Worm (Caenorhabditis elegans) whole organism, mixed stage, embryonic: ENCODE measurements around the gene igcm-3.

Experiments
- M03D4.4 ChIP-seq: sonication (generic microtip); optimal IDR thresholded peaks from 2 replicates; lab custom pipeline; 2017; ENCODE audit warnings: mild to moderate bottlenecking, missing genetic modification characterization, missing compliant biosample characterization
- blmp-1 ChIP-seq: fragments of 150-350 bp; optimal IDR thresholded peaks from 2 replicates; lab custom pipeline; 2014; ENCODE audit warnings: missing biosample characterization, missing genetic modification characterization
- ceh-39 ChIP-seq: fragments of 150-350 bp; optimal IDR thresholded peaks from 2 replicates; lab custom pipeline; 2014; ENCODE audit warnings: missing biosample characterization, missing genetic modification characterization
- ceh-83 ChIP-seq: fragments of 200-800 bp; sonication (Bioruptor generic); optimal IDR thresholded peaks from 2 replicates; lab custom pipeline; 2018; ENCODE audit warnings: mild to moderate bottlenecking, missing genetic modification characterization, missing compliant biosample characterization
- ces-1 ChIP-seq: fragments of 150-350 bp; optimal IDR thresholded peaks from 2 replicates; lab custom pipeline; 2014; ENCODE audit warnings: missing biosample characterization, missing genetic modification reagents, missing genetic modification characterization
- cnd-1 ChIP-seq: fragments of 200-800 bp; sonication (Bioruptor generic); optimal IDR thresholded peaks from 2 replicates; lab custom pipeline; 2018; ENCODE audit warnings: mild to moderate bottlenecking, missing genetic modification characterization, missing compliant biosample characterization
- drap-1 ChIP-seq: fragments of 200-800 bp; sonication (Bioruptor generic); optimal IDR thresholded peaks from 3 replicates; lab custom pipeline; 2018; ENCODE audit warnings: mild to moderate bottlenecking, missing genetic modification characterization, missing compliant biosample characterization
- elt-1 ChIP-seq: sonication (generic microtip); optimal IDR thresholded peaks from 2 replicates; lab custom pipeline; 2017; ENCODE audit warnings: missing genetic modification characterization, mild to moderate bottlenecking, missing compliant biosample characterization, antibody characterized with exemption, moderate library complexity, borderline replicate concordance; ENCODE audit not compliant: insufficient read depth
- elt-3 ChIP-seq: fragments of 150-350 bp; optimal IDR thresholded peaks from 2 replicates; lab custom pipeline; 2014; ENCODE audit warnings: missing biosample characterization, missing genetic modification characterization
- flh-1 ChIP-seq: fragments of 200-800 bp; sonication (Bioruptor generic); optimal IDR thresholded peaks from 2 replicates; lab custom pipeline; 2018; ENCODE audit warnings: mild to moderate bottlenecking, missing genetic modification characterization, moderate library complexity, missing compliant biosample characterization
- ham-2 ChIP-seq: fragments of 200-800 bp; sonication (Bioruptor generic); optimal IDR thresholded peaks from 2 replicates; lab custom pipeline; 2018; ENCODE audit warnings: mild to moderate bottlenecking, missing genetic modification characterization, missing compliant biosample characterization
- lsy-2 ChIP-seq: fragments of 150-350 bp; optimal IDR thresholded peaks from 2 replicates; lab custom pipeline; 2014; ENCODE audit warnings: missing biosample characterization, missing genetic modification characterization
- mab-5 ChIP-seq: fragments of 150-350 bp; optimal IDR thresholded peaks from 2 replicates; lab custom pipeline; 2014; ENCODE audit warnings: missing biosample characterization, missing genetic modification characterization
- mep-1 ChIP-seq: fragments of 150-350 bp; optimal IDR thresholded peaks from 2 replicates; lab custom pipeline; 2017; ENCODE audit warnings: missing biosample characterization, missing genetic modification reagents, missing genetic modification characterization, inconsistent platforms
- mls-2 ChIP-seq: sonication (generic microtip); optimal IDR thresholded peaks from 2 replicates; lab custom pipeline; 2016; ENCODE audit warnings: mild to moderate bottlenecking, missing genetic modification characterization, moderate library complexity, missing compliant biosample characterization
- nhr-2 ChIP-seq: fragments of 150-350 bp; optimal IDR thresholded peaks from 2 replicates; lab custom pipeline; 2014; ENCODE audit warnings: missing biosample characterization, missing genetic modification characterization
- nhr-237 ChIP-seq: fragments of 150-350 bp; optimal IDR thresholded peaks from 2 replicates; lab custom pipeline; 2014; ENCODE audit warnings: missing biosample characterization, missing genetic modification characterization
- nhr-28 ChIP-seq: fragments of 150-350 bp; optimal IDR thresholded peaks from 2 replicates; lab custom pipeline; 2014; ENCODE audit warnings: missing biosample characterization, missing genetic modification characterization
- nhr-76 ChIP-seq: sonication (generic microtip); optimal IDR thresholded peaks from 2 replicates; lab custom pipeline; 2017; ENCODE audit warnings: missing biosample characterization, missing genetic modification characterization
- pha-4 ChIP-seq: fragments of 150-350 bp; optimal IDR thresholded peaks from 2 replicates; lab custom pipeline; 2018; ENCODE audit warnings: missing biosample characterization, missing genetic modification reagents, missing genetic modification characterization
- snpc-4 ChIP-seq: fragments of 150-350 bp; optimal IDR thresholded peaks from 2 replicates; lab custom pipeline; 2014; ENCODE audit warnings: missing biosample characterization, missing genetic modification characterization
- sptf-1 ChIP-seq: sonication (generic microtip); optimal IDR thresholded peaks from 2 replicates; lab custom pipeline; 2017; ENCODE audit warnings: mild to moderate bottlenecking, missing genetic modification characterization, moderate library complexity, missing compliant biosample characterization
- tbx-8 ChIP-seq: fragments of 200-800 bp; sonication (Bioruptor generic); optimal IDR thresholded peaks from 2 replicates; lab custom pipeline; 2018; ENCODE audit warnings: mild to moderate bottlenecking, missing genetic modification characterization, moderate library complexity, missing compliant biosample characterization
- unc-120 ChIP-seq: sonication (generic microtip); optimal IDR thresholded peaks from 2 replicates; lab custom pipeline; 2017; ENCODE audit warnings: missing genetic modification characterization, missing compliant biosample characterization; ENCODE audit not compliant: poor library complexity, severe bottlenecking
- unc-39 ChIP-seq: fragments of 150-350 bp; optimal IDR thresholded peaks from 2 replicates; lab custom pipeline; 2014; ENCODE audit warnings: missing biosample characterization, missing genetic modification characterization
- unc-62 ChIP-seq: fragments of 150-350 bp; optimal IDR thresholded peaks from 2 replicates; lab custom pipeline; 2014; ENCODE audit warnings: missing biosample characterization, missing genetic modification reagents, missing genetic modification characterization
- zip-8 ChIP-seq: fragments of 150-350 bp; optimal IDR thresholded peaks from 2 replicates; lab custom pipeline; 2014; ENCODE audit warnings: missing biosample characterization, missing genetic modification characterization

The igcm-3 gene

ce11 chrX:2698197-2698800 is 7.4 kb downstream of the igcm-3 start:
- no peak for TF ChIP-seq nhr-28 (tag; lab: Kevin White, UChicago)
- TF ChIP-seq cnd-1 (tag; lab: Kevin White, UChicago): no peak
- TF ChIP-seq nhr-2: no peak
- no peak for TF ChIP-seq zip-8 (tag; lab: Kevin White, UChicago)
- TF ChIP-seq M03D4.4 (tag; lab: Kevin White, UChicago): no peak
- no peak for TF ChIP-seq ceh-39
- TF ChIP-seq lsy-2 (tag; lab: Kevin White, UChicago): no peak
- no peak for TF ChIP-seq blmp-1 (tag; lab: Kevin White, UChicago)
- TF ChIP-seq ceh-83: no peak
- no peak for TF ChIP-seq pha-4 (tag; lab: Kevin White, UChicago)
- no peak for TF ChIP-seq flh-1 (GFP tag; lab: Kevin White, UChicago)
- no peak for TF ChIP-seq nhr-76 (tag; lab: Kevin White, UChicago)
- TF ChIP-seq ham-2 (GFP tag; lab: Kevin White, UChicago): no peak
- TF ChIP-seq drap-1 (GFP tag; lab: Kevin White, UChicago): no peak
- TF ChIP-seq nhr-237: no peak
- no peak for TF ChIP-seq mls-2 (tag; lab: Kevin White, UChicago)

- no peak for TF ChIP-seq sptf-1 (tag; lab: Kevin White, UChicago)
- no peak for TF ChIP-seq unc-62 (GFP tag; lab: Kevin White, UChicago)
- TF ChIP-seq elt-3 (tag; lab: Kevin White, UChicago): no peak
- no peak for TF ChIP-seq ces-1
- no peak for TF ChIP-seq snpc-4
- no peak for TF ChIP-seq tbx-8 (GFP tag; lab: Kevin White, UChicago)
- TF ChIP-seq ceh-83: peak; percentile 16
These were observed 8.0 kb downstream of the igcm-3 start for ce11 chrX:2697645-2698044.

ce11 chrX:2696563-2696962 is 9.1 kb downstream of the igcm-3 start:
- TF ChIP-seq blmp-1 (tag; lab: Kevin White, UChicago) (no peak), mab-5 (tag; lab: Kevin White, UChicago) (no peak), elt-3 (tag; lab: Kevin White, UChicago) (no peak), ham-2 (GFP tag; lab: Kevin White, UChicago) (no peak), elt-1 (tag; lab: Kevin White, UChicago) (no peak), sptf-1 (tag; lab: Kevin White, UChicago) (no peak), drap-1 (GFP tag; lab: Kevin White, UChicago) (no peak), ces-1 (no peak), unc-39 (tag; lab: Kevin White, UChicago) (no peak), ceh-83 (no peak), nhr-2 (no peak), M03D4.4 (tag; lab: Kevin White, UChicago) (no peak)

DNA sequence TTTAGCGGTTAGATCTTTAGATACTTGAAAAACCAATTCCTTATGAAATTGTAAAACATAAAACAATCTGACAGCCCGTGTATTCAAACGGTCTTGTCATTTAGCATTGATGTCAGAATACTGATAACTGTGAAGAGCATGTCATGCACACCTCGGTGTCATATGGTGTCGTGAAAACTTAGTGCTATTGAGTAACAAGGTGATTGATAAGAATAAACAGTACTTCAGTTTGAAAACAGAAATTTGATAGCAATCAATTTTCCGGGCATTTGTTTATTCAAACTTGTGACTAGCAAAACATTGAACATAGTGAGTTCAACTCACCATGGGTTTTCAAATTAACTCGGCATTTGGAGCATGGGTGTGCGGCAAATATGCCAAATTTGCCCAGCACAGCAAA is 10.4 kb downstream of the igcm-3 start:
- TF ChIP-seq mep-1 (no peak), drap-1 (GFP tag; lab: Kevin White, UChicago) (no peak), ham-2 (GFP tag; lab: Kevin White, UChicago) (no peak), unc-120 (no peak), nhr-76 (tag; lab: Kevin White, UChicago) (no peak), cnd-1 (tag; lab: Kevin White, UChicago) (no peak)

- TF ChIP-seq elt-1 (tag; lab: Kevin White, UChicago) (no peak), ham-2 (GFP tag; lab: Kevin White, UChicago) (no peak), blmp-1 (tag; lab: Kevin White, UChicago) (no peak)
These were observed 10.9 kb downstream of the igcm-3 start, which contains the start of gene T02C5.1 for ce11 chrX:2694725-2695124. TSS of gene T02C5.1 (plus strand) at chrX:2694923.

DNA sequence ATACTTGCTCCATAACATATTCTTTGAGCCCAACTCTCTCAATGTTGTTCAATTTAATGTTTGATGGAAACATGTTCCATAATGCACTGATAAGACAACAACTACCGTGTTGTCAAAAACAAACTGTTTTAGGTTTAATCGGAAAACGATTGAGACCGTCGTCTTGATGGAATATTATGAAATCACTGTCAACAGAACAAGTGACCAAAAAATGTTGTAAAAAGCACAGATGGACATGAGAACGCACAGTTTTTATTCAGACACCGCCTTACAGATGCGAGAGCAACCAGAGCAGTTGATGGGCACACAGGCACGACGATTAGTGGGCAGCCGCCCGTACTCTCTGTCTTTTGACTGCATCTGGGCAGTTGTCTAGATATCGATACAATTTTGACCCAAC is 12.6 kb downstream of the igcm-3 start:
- no peak for TF ChIP-seq blmp-1 (tag; lab: Kevin White, UChicago)
- TF ChIP-seq, all 35 proteins: peak for 0
